Worm (Caenorhabditis elegans): ENCODE results near the gene nlp-46.

The nlp-46 gene

ce11 chrV:12518770-12519169 lies 12.7 kb upstream of the nlp-46 start (continued):
- TF ChIP-seq ama-1 (optimal IDR thresholded peaks at IDR 0.05), result no peak
- TF ChIP-seq sma-3 (GFP tag; optimal IDR thresholded peaks at IDR 0.05), result no peak
- no peak for TF ChIP-seq unc-62 (GFP tag; optimal IDR thresholded peaks at IDR 0.05)

ce11 chrV:12517757-12518156 lies 11.7 kb upstream of the nlp-46 start:
- TF ChIP-seq elt-1 (tag; optimal IDR thresholded peaks at IDR 0.05), result no peak
- TF ChIP-seq F13H6.1 (tag; optimal IDR thresholded peaks at IDR 0.05), result peak; percentile 60
- no peak for TF ChIP-seq unc-39 (tag; optimal IDR thresholded peaks at IDR 0.05)
- TF ChIP-seq sma-9 (GFP tag; optimal IDR thresholded peaks at IDR 0.05), result peak; percentile 31
- TF ChIP-seq sma-9 (tag; optimal IDR thresholded peaks at IDR 0.05), result no peak
- TF ChIP-seq elt-3 (tag; optimal IDR thresholded peaks at IDR 0.05), result no peak
- TF ChIP-seq nhr-12 (tag; optimal IDR thresholded peaks at IDR 0.05), result no peak
- TF ChIP-seq ztf-4 (tag; optimal IDR thresholded peaks at IDR 0.05), result no peak
- peak in 1 of 2 experiments; percentile 46 for TF ChIP-seq lsy-2 (tag; optimal IDR thresholded peaks at IDR 0.05)
- no peak for TF ChIP-seq ZK546.5 (tag; optimal IDR thresholded peaks at IDR 0.05)
- no peak for TF ChIP-seq snpc-4 (tag; optimal IDR thresholded peaks at IDR 0.05)
- TF ChIP-seq nhr-129 (tag; optimal IDR thresholded peaks at IDR 0.05), result peak; percentile 56
- TF ChIP-seq C34F6.9 (tag; optimal IDR thresholded peaks at IDR 0.05), result peak; percentile 44

- TF ChIP-seq snpc-4 (tag; optimal IDR thresholded peaks at IDR 0.05) (no peak), ztf-11 (tag; optimal IDR thresholded peaks at IDR 0.05) (no peak), fos-1 (tag; optimal IDR thresholded peaks at IDR 0.05) (no peak), sem-4 (tag; optimal IDR thresholded peaks at IDR 0.05) (no peak), nhr-129 (tag; optimal IDR thresholded peaks at IDR 0.05) (no peak), ama-1 (optimal IDR thresholded peaks at IDR 0.05) (no peak), lin-39 (tag; optimal IDR thresholded peaks at IDR 0.05) (no peak), sma-3 (GFP tag; optimal IDR thresholded peaks at IDR 0.05) (no peak), C34F6.9 (tag; optimal IDR thresholded peaks at IDR 0.05) (no peak), nhr-6 (tag; optimal IDR thresholded peaks at IDR 0.05) (no peak), nhr-11 (tag; optimal IDR thresholded peaks at IDR 0.05) (no peak), crh-2 (tag; optimal IDR thresholded peaks at IDR 0.05) (no peak), nhr-21 (tag; optimal IDR thresholded peaks at IDR 0.05) (no peak), nhr-23 (tag; optimal IDR thresholded peaks at IDR 0.05) (no peak), alr-1 (tag; optimal IDR thresholded peaks at IDR 0.05) (no peak), elt-3 (tag; optimal IDR thresholded peaks at IDR 0.05) (no peak), lsy-2 (tag; optimal IDR thresholded peaks at IDR 0.05) (no peak)
Measured at ce11 chrV:12517148-12517547, 11.1 kb upstream of the nlp-46 start, which contains the start of gene cal-1. cal-1 (minus strand) TSS chrV:12517248.

- no peak for TF ChIP-seq ceh-16 (tag; optimal IDR thresholded peaks at IDR 0.05)
- TF ChIP-seq dmd-4 (tag; optimal IDR thresholded peaks at IDR 0.05), result no peak
- TF ChIP-seq nhr-21 (tag; optimal IDR thresholded peaks at IDR 0.05), result no peak
- peak; percentile 2 for TF ChIP-seq fos-1 (tag; optimal IDR thresholded peaks at IDR 0.05)
- no peak for TF ChIP-seq egl-27 (tag; optimal IDR thresholded peaks at IDR 0.05)
- no peak for TF ChIP-seq skn-1 (tag; optimal IDR thresholded peaks at IDR 0.05)
- no peak for TF ChIP-seq ceh-82 (tag; optimal IDR thresholded peaks at IDR 0.05)
- no peak for TF ChIP-seq ztf-4 (tag; optimal IDR thresholded peaks at IDR 0.05)
- TF ChIP-seq nhr-6 (tag; optimal IDR thresholded peaks at IDR 0.05), result no peak
- TF ChIP-seq F13H6.1 (tag; optimal IDR thresholded peaks at IDR 0.05), result peak; percentile 12
- TF ChIP-seq nhr-237 (tag; optimal IDR thresholded peaks at IDR 0.05), result no peak
- peak; percentile 39 for TF ChIP-seq sma-9 (GFP tag; optimal IDR thresholded peaks at IDR 0.05)
- TF ChIP-seq sma-9 (tag; optimal IDR thresholded peaks at IDR 0.05), result no peak
Measured at ce11 chrV:12513900-12514299, 7.8 kb upstream of the nlp-46 start.

ce11 chrV:12512773-12513172 lies 6.7 kb upstream of the nlp-46 start, which contains the start of the genes T28H10.2 and lgmn-1:
T28H10.2 (minus strand) TSS chrV:12512949.
lgmn-1 (plus strand) TSS chrV:12513056.
- TF ChIP-seq crh-2 (tag; optimal IDR thresholded peaks at IDR 0.05), result peak; percentile 23
- TF ChIP-seq fos-1 (tag; optimal IDR thresholded peaks at IDR 0.05), result peak; percentile 69
- TF ChIP-seq sma-9 (GFP tag; optimal IDR thresholded peaks at IDR 0.05), result peak; percentile 53
- no peak for TF ChIP-seq sma-9 (tag; optimal IDR thresholded peaks at IDR 0.05)
- TF ChIP-seq lin-11 (tag; optimal IDR thresholded peaks at IDR 0.05), result no peak
- peak; percentile 52 for TF ChIP-seq gmeb-1 (tag; optimal IDR thresholded peaks at IDR 0.05)
- TF ChIP-seq nhr-129 (tag; optimal IDR thresholded peaks at IDR 0.05), result peak; percentile 14
- TF ChIP-seq mbf-1 (tag; optimal IDR thresholded peaks at IDR 0.05), result no peak
- TF ChIP-seq skn-1 (tag; optimal IDR thresholded peaks at IDR 0.05), result peak; percentile 46

Measured in whole organism, L2 larva.